Worm (Caenorhabditis elegans): Measurements from ENCODE around the gene C56G2.9.

Gene C56G2.9

ce11 chrIII:6334364-6334763, 8.8 kb downstream of the C56G2.9 start:
- TF ChIP-seq unc-120 (tag; optimal IDR thresholded peaks at IDR 0.05; ENCODE audit: poor library complexity, severe bottlenecking), result no peak
- peak; percentile 80 for TF ChIP-seq ces-1 (GFP tag; optimal IDR thresholded peaks at IDR 0.05)
- no peak for TF ChIP-seq zip-8 (tag; optimal IDR thresholded peaks at IDR 0.05)

ce11 chrIII:6331211-6331782, 11.8 kb downstream of the C56G2.9 start, which contains the start of gene C56G2.4:
TSS of gene C56G2.4 (plus strand) at chrIII:6331732.
- TF ChIP-seq zip-8 (tag; optimal IDR thresholded peaks at IDR 0.05), result peak; percentile 90
- TF ChIP-seq sptf-1 (tag; optimal IDR thresholded peaks at IDR 0.05), result no peak

- no peak for TF ChIP-seq blmp-1 (tag; optimal IDR thresholded peaks at IDR 0.05)
- TF ChIP-seq snpc-4 (tag; optimal IDR thresholded peaks at IDR 0.05), result no peak
- no peak for TF ChIP-seq mep-1 (tag; optimal IDR thresholded peaks at IDR 0.05)
- no peak for TF ChIP-seq ceh-39 (tag; optimal IDR thresholded peaks at IDR 0.05)
- TF ChIP-seq lsy-2 (tag; optimal IDR thresholded peaks at IDR 0.05), result no peak
- TF ChIP-seq pha-4 (tag; optimal IDR thresholded peaks at IDR 0.05), result no peak
- no peak for TF ChIP-seq nhr-237 (tag; optimal IDR thresholded peaks at IDR 0.05)
- TF ChIP-seq elt-3 (tag; optimal IDR thresholded peaks at IDR 0.05), result no peak
- no peak for TF ChIP-seq unc-62 (GFP tag; optimal IDR thresholded peaks at IDR 0.05)
- no peak for TF ChIP-seq ceh-43 (GFP tag; optimal IDR thresholded peaks at IDR 0.05)
- no peak for TF ChIP-seq ces-1 (GFP tag; optimal IDR thresholded peaks at IDR 0.05)
- no peak for TF ChIP-seq tbx-8 (GFP tag; optimal IDR thresholded peaks at IDR 0.05)
- no peak for TF ChIP-seq ztf-11 (tag; optimal IDR thresholded peaks at IDR 0.05)
- TF ChIP-seq flh-1 (GFP tag; optimal IDR thresholded peaks at IDR 0.05), result no peak
- no peak for TF ChIP-seq ceh-83 (GFP tag; optimal IDR thresholded peaks at IDR 0.05)
Measured at ce11 chrIII:6324139-6324538, 19.0 kb downstream of the C56G2.9 start, which contains the start of gene C56G2.5. TSS of gene C56G2.5 (minus strand) at chrIII:6324239.

ce11 chrIII:6317345-6317744, 25.8 kb downstream of the C56G2.9 start:
- TF ChIP-seq ham-2 (GFP tag; optimal IDR thresholded peaks at IDR 0.05) (no peak), ces-1 (GFP tag; optimal IDR thresholded peaks at IDR 0.05) (peak; percentile 98), nhr-237 (tag; optimal IDR thresholded peaks at IDR 0.05) (no peak), tbx-8 (GFP tag; optimal IDR thresholded peaks at IDR 0.05) (no peak), elt-1 (tag; optimal IDR thresholded peaks at IDR 0.05; ENCODE audit: borderline replicate concordance, insufficient read depth) (no peak)

- TF ChIP-seq flh-1 (GFP tag; optimal IDR thresholded peaks at IDR 0.05) (no peak), unc-120 (tag; optimal IDR thresholded peaks at IDR 0.05; ENCODE audit: poor library complexity, severe bottlenecking) (no peak), lin-32 (GFP tag; optimal IDR thresholded peaks at IDR 0.05) (no peak), nhr-12 (tag; optimal IDR thresholded peaks at IDR 0.05) (no peak), lin-13 (tag; optimal IDR thresholded peaks at IDR 0.05) (no peak), snpc-4 (tag; optimal IDR thresholded peaks at IDR 0.05) (no peak), ceh-43 (GFP tag; optimal IDR thresholded peaks at IDR 0.05) (no peak), mep-1 (tag; optimal IDR thresholded peaks at IDR 0.05) (no peak), elt-1 (tag; optimal IDR thresholded peaks at IDR 0.05; ENCODE audit: borderline replicate concordance, insufficient read depth) (no peak), blmp-1 (tag; optimal IDR thresholded peaks at IDR 0.05) (no peak), cnd-1 (tag; optimal IDR thresholded peaks at IDR 0.05) (no peak), sem-2 (GFP tag; optimal IDR thresholded peaks at IDR 0.05) (no peak), nhr-28 (tag; optimal IDR thresholded peaks at IDR 0.05) (no peak), ztf-11 (tag; optimal IDR thresholded peaks at IDR 0.05) (no peak), lsy-2 (tag; optimal IDR thresholded peaks at IDR 0.05) (no peak), zip-8 (tag; optimal IDR thresholded peaks at IDR 0.05) (no peak)
Measured at ce11 chrIII:6316795-6317194, 26.3 kb downstream of the C56G2.9 start.

ce11 chrIII:6315515-6315914, 27.6 kb downstream of the C56G2.9 start:
- TF ChIP-seq pha-4 (tag; optimal IDR thresholded peaks at IDR 0.05) (no peak), ces-1 (GFP tag; optimal IDR thresholded peaks at IDR 0.05) (no peak), blmp-1 (tag; optimal IDR thresholded peaks at IDR 0.05) (no peak), cnd-1 (tag; optimal IDR thresholded peaks at IDR 0.05) (no peak), ceh-43 (GFP tag; optimal IDR thresholded peaks at IDR 0.05) (no peak), elt-3 (tag; optimal IDR thresholded peaks at IDR 0.05) (no peak), unc-120 (tag; optimal IDR thresholded peaks at IDR 0.05; ENCODE audit: poor library complexity, severe bottlenecking) (no peak), ztf-11 (tag; optimal IDR thresholded peaks at IDR 0.05) (no peak), lin-13 (tag; optimal IDR thresholded peaks at IDR 0.05) (no peak), nhr-237 (tag; optimal IDR thresholded peaks at IDR 0.05) (no peak), nhr-76 (tag; optimal IDR thresholded peaks at IDR 0.05) (no peak), sptf-1 (tag; optimal IDR thresholded peaks at IDR 0.05) (no peak), zip-8 (tag; optimal IDR thresholded peaks at IDR 0.05) (no peak)
